Fruit fly (Drosophila melanogaster) whole organism, embryonic: ENCODE results near the gene CG3342.
A peak's percentile ranks its signal among the peaks of the same experiment; 100 is the strongest.

Experiments
- Atf3 ChIP-seq: fragments of 200-800 bp; sonication (Bioruptor generic); optimal IDR thresholded peaks from 3 replicates; lab custom pipeline; 2016; ENCODE audit warnings: missing biosample characterization, missing genetic modification characterization
- BEAF-32 ChIP-seq: fragments of 200-800 bp; sonication (Bioruptor generic); optimal IDR thresholded peaks from 3 replicates; lab custom pipeline; 2017; ENCODE audit warnings: missing biosample characterization, missing genetic modification characterization, mild to moderate bottlenecking, moderate library complexity, missing genetic modification reagents
- CG10209 ChIP-seq: fragments of 200-800 bp; sonication (Bioruptor generic); optimal IDR thresholded peaks from 3 replicates; lab custom pipeline; 2017; ENCODE audit warnings: missing biosample characterization, mild to moderate bottlenecking, missing genetic modification characterization, missing genetic modification reagents
- CG10565 ChIP-seq: fragments of 200-800 bp; sonication (Bioruptor generic); optimal IDR thresholded peaks from 3 replicates; lab custom pipeline; 2016; ENCODE audit warnings: missing biosample characterization, mild to moderate bottlenecking, missing genetic modification characterization
- CG11504 ChIP-seq: fragments of 200-800 bp; sonication (Bioruptor generic); optimal IDR thresholded peaks from 3 replicates; lab custom pipeline; 2019; ENCODE audit warnings: missing biosample characterization, mild to moderate bottlenecking, missing genetic modification characterization, moderate library complexity
- CG12299 ChIP-seq: fragments of 200-800 bp; sonication (Bioruptor generic); optimal IDR thresholded peaks from 2 replicates; lab custom pipeline; 2018; ENCODE audit warnings: missing biosample characterization, mild to moderate bottlenecking, missing genetic modification characterization
- CG13296 ChIP-seq: fragments of 200-800 bp; sonication (Bioruptor generic); optimal IDR thresholded peaks from 3 replicates; lab custom pipeline; 2018; ENCODE audit warnings: missing biosample characterization, mild to moderate bottlenecking, missing genetic modification characterization
- CG14860 ChIP-seq: fragments of 200-800 bp; sonication (Bioruptor generic); IDR thresholded peaks from 3 replicates; pipeline ENCODE4 v1.3.6; 2022; ENCODE audit warnings: missing biosample characterization, missing genetic modification characterization; ENCODE audit not compliant: partially characterized antibody
- CG15696 ChIP-seq: fragments of 200-800 bp; sonication (Bioruptor generic); optimal IDR thresholded peaks from 2 replicates; lab custom pipeline; 2019; ENCODE audit warnings: missing biosample characterization, mild to moderate bottlenecking, missing genetic modification characterization, moderate library complexity
- CG1792 ChIP-seq: fragments of 200-800 bp; sonication (Bioruptor generic); optimal IDR thresholded peaks from 2 replicates; lab custom pipeline; 2016; ENCODE audit warnings: missing biosample characterization, missing genetic modification characterization
- CG18011 ChIP-seq: fragments of 200-800 bp; sonication (Bioruptor generic); optimal IDR thresholded peaks from 2 replicates; lab custom pipeline; 2017; ENCODE audit warnings: missing biosample characterization, missing genetic modification characterization, mild to moderate bottlenecking, moderate library complexity, missing genotype
- CG1832 ChIP-seq: fragments of 200-800 bp; sonication (Bioruptor generic); optimal IDR thresholded peaks from 2 replicates; lab custom pipeline; 2017; ENCODE audit warnings: missing biosample characterization, mild to moderate bottlenecking, missing genetic modification characterization, inconsistent platforms
- CG2129 ChIP-seq: fragments of 200-800 bp; sonication (Bioruptor generic); IDR thresholded peaks from 2 replicates; pipeline ENCODE4 v1.3.6; 2022; ENCODE audit warnings: missing biosample characterization, missing genetic modification characterization; ENCODE audit not compliant: partially characterized antibody
- CG2202 ChIP-seq: fragments of 200-800 bp; sonication (Bioruptor generic); optimal IDR thresholded peaks from 2 replicates; lab custom pipeline; 2018; ENCODE audit warnings: missing biosample characterization, mild to moderate bottlenecking, missing genetic modification characterization
- CG32772 ChIP-seq: fragments of 200-800 bp; sonication (Bioruptor generic); IDR thresholded peaks from 2 replicates; pipeline ENCODE4 v1.3.6; 2022; ENCODE audit warnings: missing biosample characterization, missing genetic modification characterization
- CG33557 ChIP-seq: fragments of 200-800 bp; sonication (Bioruptor generic); optimal IDR thresholded peaks from 2 replicates; lab custom pipeline; 2019; ENCODE audit warnings: missing biosample characterization, mild to moderate bottlenecking, missing genetic modification characterization, moderate library complexity
- CG4617 ChIP-seq: fragments of 200-800 bp; sonication (Bioruptor generic); optimal IDR thresholded peaks from 3 replicates; lab custom pipeline; 2016; ENCODE audit warnings: missing biosample characterization, missing genetic modification characterization, borderline replicate concordance
- CG4707 ChIP-seq: fragments of 200-800 bp; sonication (Bioruptor generic); optimal IDR thresholded peaks from 2 replicates; lab custom pipeline; 2018; ENCODE audit warnings: missing biosample characterization, mild to moderate bottlenecking, missing genetic modification characterization, moderate library complexity
- CG4820 ChIP-seq: fragments of 200-800 bp; sonication (Bioruptor generic); optimal IDR thresholded peaks from 3 replicates; lab custom pipeline; 2016; ENCODE audit warnings: missing biosample characterization, missing genetic modification characterization
- CG6272 ChIP-seq: fragments of 200-800 bp; sonication (Bioruptor generic); IDR thresholded peaks from 2 replicates; pipeline ENCODE4 v1.3.6; 2022; ENCODE audit warnings: missing biosample characterization, missing genetic modification characterization
- CG9609 ChIP-seq: fragments of 200-800 bp; sonication (Bioruptor generic); optimal IDR thresholded peaks from 3 replicates; lab custom pipeline; 2016; ENCODE audit warnings: missing biosample characterization, missing genetic modification characterization
- CG9817 ChIP-seq: fragments of 200-800 bp; sonication (Bioruptor generic); optimal IDR thresholded peaks from 2 replicates; lab custom pipeline; 2018; ENCODE audit warnings: missing biosample characterization, mild to moderate bottlenecking, missing genetic modification characterization, moderate library complexity
- CG9932 ChIP-seq: fragments of 200-800 bp; sonication (Bioruptor generic); IDR thresholded peaks from 2 replicates; pipeline ENCODE4 v1.3.6; 2022; ENCODE audit warnings: missing biosample characterization, missing genetic modification characterization
- CTCF ChIP-seq: fragments of 200-800 bp; sonication (Bioruptor generic); optimal IDR thresholded peaks from 2 replicates; lab custom pipeline; 2017; ENCODE audit warnings: missing biosample characterization, mild to moderate bottlenecking, missing genetic modification characterization, moderate library complexity
- D19B ChIP-seq: fragments of 200-800 bp; sonication (Bioruptor generic); optimal IDR thresholded peaks from 2 replicates; lab custom pipeline; 2017; ENCODE audit warnings: missing biosample characterization, mild to moderate bottlenecking, missing genetic modification characterization
- Dad ChIP-seq: fragments of 200-800 bp; sonication (Bioruptor generic); optimal IDR thresholded peaks from 3 replicates; lab custom pipeline; 2016; ENCODE audit warnings: missing biosample characterization, missing genetic modification characterization
- Dbx ChIP-seq: fragments of 200-800 bp; sonication (Bioruptor generic); IDR thresholded peaks from 3 replicates; pipeline ENCODE4 v1.3.6; 2022; ENCODE audit warnings: missing biosample characterization, missing genetic modification characterization
- Eip74EF ChIP-seq, 2 experiments: fragments of 200-800 bp in 1 of 2; fragments of >200 bp in 1 of 2; sonication (Bioruptor generic) in 1 of 2; optimal IDR thresholded peaks; 2 replicates each; lab custom pipeline; 2017 to 2019; ENCODE audit warnings: missing biosample characterization in 2 of 2, missing genetic modification characterization in 2 of 2, mild to moderate bottlenecking in 1 of 2, moderate library complexity in 1 of 2
- Elba2 ChIP-seq: fragments of 200-800 bp; sonication (Bioruptor generic); optimal IDR thresholded peaks from 3 replicates; lab custom pipeline; 2016; ENCODE audit warnings: missing biosample characterization, missing genetic modification characterization
- Fer3 ChIP-seq: fragments of 200-800 bp; sonication (Bioruptor generic); optimal IDR thresholded peaks from 2 replicates; lab custom pipeline; 2018; ENCODE audit warnings: missing biosample characterization, mild to moderate bottlenecking, missing genetic modification characterization, moderate library complexity
- Hand ChIP-seq: fragments of 200-800 bp; sonication (Bioruptor generic); optimal IDR thresholded peaks from 2 replicates; lab custom pipeline; 2017; ENCODE audit warnings: mild to moderate bottlenecking, missing biosample characterization, missing genetic modification reagents, missing genetic modification characterization
- Hr39 ChIP-seq: fragments of >200 bp; optimal IDR thresholded peaks from 2 replicates; lab custom pipeline; 2017
- Taf1 ChIP-seq: fragments of 200-800 bp; sonication (Bioruptor generic); IDR thresholded peaks from 2 replicates; pipeline ENCODE4 v1.3.6; 2022; ENCODE audit warnings: missing biosample characterization, missing genetic modification characterization
- al ChIP-seq: fragments of 200-800 bp; sonication (Bioruptor generic); IDR thresholded peaks from 2 replicates; pipeline ENCODE4 v1.3.6; 2022; ENCODE audit warnings: missing biosample characterization, missing genetic modification characterization
- da ChIP-seq: fragments of 200-800 bp; sonication (Bioruptor generic); optimal IDR thresholded peaks from 2 replicates; lab custom pipeline; 2016; ENCODE audit warnings: missing biosample characterization, missing genetic modification characterization
- eve ChIP-seq, 2 experiments: fragments of >200 bp; optimal IDR thresholded peaks; 2 replicates each; lab custom pipeline; 2017; ENCODE audit warnings: missing biosample characterization in 2 of 2, missing genetic modification characterization in 2 of 2
- fd102C ChIP-seq: fragments of 200-800 bp; sonication (Bioruptor generic); optimal IDR thresholded peaks from 2 replicates; lab custom pipeline; 2018; ENCODE audit warnings: missing biosample characterization, mild to moderate bottlenecking, missing genetic modification characterization, moderate library complexity
- gem ChIP-seq: fragments of 200-800 bp; sonication (Bioruptor generic); optimal IDR thresholded peaks from 2 replicates; lab custom pipeline; 2019; ENCODE audit warnings: missing biosample characterization, mild to moderate bottlenecking, missing genetic modification characterization, moderate library complexity
- gt ChIP-seq: fragments of 200-800 bp; sonication (Bioruptor generic); IDR thresholded peaks from 2 replicates; pipeline ENCODE4 v1.3.6; 2022; ENCODE audit warnings: missing biosample characterization, missing genetic modification characterization
- ham ChIP-seq: fragments of 200-800 bp; sonication (Bioruptor generic); IDR thresholded peaks from 2 replicates; pipeline ENCODE4 v1.3.6; 2022; ENCODE audit warnings: missing biosample characterization, missing genetic modification characterization
- mld ChIP-seq: fragments of 200-800 bp; sonication (Bioruptor generic); IDR thresholded peaks from 3 replicates; pipeline ENCODE4 v1.3.6; 2022; ENCODE audit warnings: missing biosample characterization, missing genetic modification characterization; ENCODE audit not compliant: partially characterized antibody
- pfk ChIP-seq: fragments of 200-800 bp; sonication (Bioruptor generic); optimal IDR thresholded peaks from 2 replicates; lab custom pipeline; 2018; ENCODE audit warnings: missing biosample characterization, mild to moderate bottlenecking, missing genetic modification characterization, moderate library complexity
- ro ChIP-seq: fragments of 200-800 bp; sonication (Bioruptor generic); IDR thresholded peaks from 2 replicates; pipeline ENCODE4 v1.3.6; 2022; ENCODE audit warnings: missing biosample characterization, missing genetic modification characterization
- schlank ChIP-seq: fragments of 200-800 bp; sonication (Bioruptor generic); optimal IDR thresholded peaks from 2 replicates; lab custom pipeline; 2018; ENCODE audit warnings: missing biosample characterization, mild to moderate bottlenecking, missing genetic modification characterization
- shn ChIP-seq: fragments of 200-800 bp; sonication (Bioruptor generic); optimal IDR thresholded peaks from 3 replicates; lab custom pipeline; 2016; ENCODE audit warnings: missing biosample characterization, missing genetic modification characterization
- sim ChIP-seq: fragments of 200-800 bp; sonication (Bioruptor generic); IDR thresholded peaks from 2 replicates; pipeline ENCODE4 v1.3.6; 2022; ENCODE audit warnings: missing biosample characterization, missing genetic modification characterization
- tll ChIP-seq, 2 experiments: fragments of 200-800 bp in 1 of 2; fragments of >200 bp in 1 of 2; sonication (Bioruptor generic) in 1 of 2; optimal IDR thresholded peaks; 2 replicates each; lab custom pipeline; 2017 to 2019; ENCODE audit warnings: missing biosample characterization in 2 of 2, missing genetic modification characterization in 2 of 2, mild to moderate bottlenecking in 1 of 2, moderate library complexity in 1 of 2
- toy ChIP-seq: fragments of 200-800 bp; sonication (Bioruptor generic); IDR thresholded peaks from 2 replicates; pipeline ENCODE4 v1.3.6; 2022; ENCODE audit warnings: missing biosample characterization, missing genetic modification characterization
- trh ChIP-seq: fragments of 200-800 bp; sonication (Bioruptor generic); optimal IDR thresholded peaks from 2 replicates; lab custom pipeline; 2016; ENCODE audit warnings: missing biosample characterization, missing genetic modification characterization
- vvl ChIP-seq: fragments of 200-800 bp; sonication (Bioruptor generic); IDR thresholded peaks from 2 replicates; pipeline ENCODE4 v1.3.6; 2022; ENCODE audit warnings: missing biosample characterization, missing genetic modification characterization
- wek ChIP-seq: fragments of 200-800 bp; sonication (Bioruptor generic); optimal IDR thresholded peaks from 3 replicates; lab custom pipeline; 2018; ENCODE audit warnings: missing biosample characterization, mild to moderate bottlenecking, missing genetic modification characterization, moderate library complexity
- zfh1 ChIP-seq: fragments of 200-800 bp; sonication (Bioruptor generic); IDR thresholded peaks from 3 replicates; pipeline ENCODE4 v1.3.6; 2022; ENCODE audit warnings: missing biosample characterization, missing genetic modification characterization

Gene CG3342

dm6 chrX:6574488-6574887 lies 46.8 kb upstream of the CG3342 start (continued):
- TF ChIP-seq CG10565 (no peak), BEAF-32 (GFP tag; lab: Kevin White, UChicago) (no peak), CG9817 (tag; lab: Kevin White, UChicago) (peak; percentile 15), Dad (GFP tag; lab: Kevin White, UChicago) (no peak), Dbx (GFP tag; lab: Robert Waterston, UW) (no peak), gt (no peak), CG1832 (GFP tag; lab: Kevin White, UChicago) (no peak), Eip74EF (GFP tag; optimal IDR thresholded peaks at IDR 0.05; lab: Kevin White, UChicago) (no peak), fd102C (GFP tag; lab: Kevin White, UChicago) (no peak), CTCF (no peak), Hr39 (lab: Kevin White, UChicago) (no peak), gem (tag; lab: Kevin White, UChicago) (peak; percentile 47), CG9932 (peak; percentile 31; the same call in 1 of the 2 replicates), CG18011 (GFP tag; lab: Kevin White, UChicago) (no peak), CG4820 (GFP tag; lab: Kevin White, UChicago) (no peak), ro (GFP tag; lab: Robert Waterston, UW) (no peak), al (GFP tag; lab: Robert Waterston, UW) (0 out of 2 replicates have a peak, but pooled peaks have one; percentile 32), mld (GFP tag; lab: Robert Waterston, UW) (no peak), CG1792 (GFP tag; lab: Kevin White, UChicago) (no peak), zfh1 (GFP tag; lab: Robert Waterston, UW) (no peak), wek (GFP tag; lab: Kevin White, UChicago) (no peak), Hand (GFP tag; lab: Kevin White, UChicago) (no peak), CG13296 (GFP tag; lab: Kevin White, UChicago) (no peak), da (GFP tag; lab: Kevin White, UChicago) (no peak), CG9609 (GFP tag; lab: Kevin White, UChicago) (no peak), eve (GFP tag; optimal IDR thresholded peaks at IDR 0.05; lab: Kevin White, UChicago) (no peak), CG11504 (tag; lab: Kevin White, UChicago) (peak; percentile 54), CG10209 (peak; percentile 21), Elba2 (no peak), shn (GFP tag; lab: Kevin White, UChicago) (no peak), Atf3 (GFP tag; lab: Kevin White, UChicago) (no peak), ham (no peak), sim (GFP tag; lab: Robert Waterston, UW) (no peak), CG2202 (tag; lab: Kevin White, UChicago) (no peak), CG4707 (GFP tag; lab: Kevin White, UChicago) (no peak), D19B (GFP tag; lab: Kevin White, UChicago) (no peak), CG15696 (tag; lab: Kevin White, UChicago) (no peak), CG14860 (GFP tag; lab: Robert Waterston, UW) (no peak), CG4617 (GFP tag; lab: Kevin White, UChicago) (no peak), Fer3 (peak; percentile 19), toy (GFP tag; lab: Robert Waterston, UW) (no peak), CG6272 (GFP tag; lab: Robert Waterston, UW) (no peak), Taf1 (GFP tag; lab: Robert Waterston, UW) (no peak), CG32772 (GFP tag; lab: Robert Waterston, UW) (no peak), CG2129 (no peak), tll (GFP tag; optimal IDR thresholded peaks at IDR 0.05; lab: Kevin White, UChicago) (no peak), vvl (GFP tag; lab: Robert Waterston, UW) (peak; percentile 49; the same call in 1 of the 2 replicates), CG33557 (GFP tag; lab: Kevin White, UChicago) (no peak), CG12299 (tag; lab: Kevin White, UChicago) (no peak), pfk (GFP tag; lab: Kevin White, UChicago) (no peak), schlank (no peak), trh (GFP tag; lab: Kevin White, UChicago) (no peak)
